Fruit fly (Drosophila melanogaster): ENCODE measurements around the gene CG3191.
A peak's percentile ranks its signal among the peaks of the same experiment; 100 is the strongest.

Gene CG3191

DNA sequence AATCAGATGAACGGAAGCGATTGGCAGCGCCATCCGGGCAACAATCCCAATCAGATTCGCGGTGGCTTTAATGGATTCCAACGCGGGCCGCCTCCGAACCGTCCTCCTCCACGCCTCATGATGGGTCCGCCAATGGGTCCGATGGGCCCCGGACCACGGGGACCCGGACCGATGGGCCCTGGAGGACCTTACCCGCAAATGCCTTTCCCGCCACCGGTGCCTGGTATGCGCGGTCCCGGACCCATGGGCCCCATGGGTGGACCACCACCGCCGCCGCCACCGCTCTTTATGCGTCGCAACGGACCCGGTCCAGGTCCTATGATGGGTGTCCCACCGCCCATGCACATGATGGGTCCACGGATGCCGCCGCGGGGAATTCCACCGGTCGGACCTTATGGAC is 8.9 kb downstream of the CG3191 start:
- TF ChIP-seq bab1 (GFP tag; optimal IDR thresholded peaks at IDR 0.05) (no peak), CG11617 (GFP tag; optimal IDR thresholded peaks at IDR 0.05) (no peak), cic (GFP tag; optimal IDR thresholded peaks at IDR 0.05) (no peak), toe (GFP tag; optimal IDR thresholded peaks at IDR 0.05) (no peak), Clk (GFP tag; optimal IDR thresholded peaks at IDR 0.05) (no peak), tj (GFP tag; optimal IDR thresholded peaks at IDR 0.05) (no peak), pad (GFP tag; optimal IDR thresholded peaks at IDR 0.05) (no peak), CG14711 (tag; optimal IDR thresholded peaks at IDR 0.05) (no peak), CG5204 (GFP tag; optimal IDR thresholded peaks at IDR 0.05) (no peak), Hr96 (GFP tag; optimal IDR thresholded peaks at IDR 0.05) (no peak), CG7101 (tag; optimal IDR thresholded peaks at IDR 0.05) (no peak), CG1620 (GFP tag; optimal IDR thresholded peaks at IDR 0.05) (no peak), Mnt (GFP tag; optimal IDR thresholded peaks at IDR 0.05) (no peak), Crg-1 (GFP tag; optimal IDR thresholded peaks at IDR 0.05) (no peak), CG33017 (tag; optimal IDR thresholded peaks at IDR 0.05) (no peak)

DNA sequence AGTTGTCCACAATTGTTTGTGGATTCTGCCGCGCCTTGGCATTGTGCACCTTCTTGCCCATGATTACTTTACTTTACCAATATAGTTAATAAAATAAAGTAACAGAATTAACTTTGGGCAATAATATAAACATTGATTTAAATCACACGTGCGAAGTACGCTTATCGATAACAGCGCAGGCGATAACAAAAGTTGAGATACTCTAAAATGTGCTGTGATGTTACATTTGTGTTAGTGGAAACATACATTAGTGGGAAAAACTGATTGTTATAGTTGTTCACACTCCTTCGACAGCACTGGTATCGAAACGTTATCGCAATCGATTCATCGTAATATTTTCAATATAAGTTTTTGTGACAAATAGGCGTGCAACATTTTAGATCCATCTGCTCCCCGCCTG is 10.0 kb downstream of the CG3191 start, which contains the start of gene kz:
Gene kz, minus strand, starts transcription at position 194 of the 400 bp plus-strand sequence.
- peak; percentile 10 for TF ChIP-seq bab1 (GFP tag; optimal IDR thresholded peaks at IDR 0.05)
- TF ChIP-seq cic (GFP tag; optimal IDR thresholded peaks at IDR 0.05), result no peak
- TF ChIP-seq Mnt (GFP tag; optimal IDR thresholded peaks at IDR 0.05), result peak; percentile 100
- TF ChIP-seq toe (GFP tag; optimal IDR thresholded peaks at IDR 0.05), result no peak

DNA sequence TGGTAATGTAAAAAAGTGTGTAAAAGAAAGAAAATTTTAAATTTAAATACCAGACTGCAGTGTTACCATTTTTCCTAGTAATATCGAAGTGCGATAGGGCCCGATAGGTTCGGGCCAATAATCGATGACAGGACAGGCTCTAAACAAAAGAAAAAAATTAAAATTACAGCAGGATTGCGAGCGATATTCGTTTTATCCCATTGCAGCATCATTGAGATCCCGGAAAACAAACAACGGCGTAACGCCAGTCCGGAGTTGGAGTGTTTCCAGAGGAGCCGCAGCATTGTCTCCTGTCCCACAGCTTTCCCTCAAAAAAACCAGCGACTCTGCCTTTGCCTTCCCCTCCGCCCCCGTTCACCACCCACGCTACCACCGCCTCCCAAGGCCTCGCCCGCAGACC is 26.7 kb downstream of the CG3191 start, which contains the start of gene pcx:
Gene pcx, plus strand, starts transcription at position 159 of the 400 bp plus-strand sequence.
- TF ChIP-seq CG12768 (GFP tag; optimal IDR thresholded peaks at IDR 0.05) (no peak), Mnt (GFP tag; optimal IDR thresholded peaks at IDR 0.05) (no peak), cnc (optimal IDR thresholded peaks at IDR 0.05) (no peak), cic (GFP tag; optimal IDR thresholded peaks at IDR 0.05) (no peak), CG1620 (GFP tag; optimal IDR thresholded peaks at IDR 0.05) (no peak), pad (GFP tag; optimal IDR thresholded peaks at IDR 0.05) (no peak), CG33017 (tag; optimal IDR thresholded peaks at IDR 0.05) (no peak), CG7045 (GFP tag; optimal IDR thresholded peaks at IDR 0.05) (no peak), toe (GFP tag; optimal IDR thresholded peaks at IDR 0.05) (no peak)

DNA sequence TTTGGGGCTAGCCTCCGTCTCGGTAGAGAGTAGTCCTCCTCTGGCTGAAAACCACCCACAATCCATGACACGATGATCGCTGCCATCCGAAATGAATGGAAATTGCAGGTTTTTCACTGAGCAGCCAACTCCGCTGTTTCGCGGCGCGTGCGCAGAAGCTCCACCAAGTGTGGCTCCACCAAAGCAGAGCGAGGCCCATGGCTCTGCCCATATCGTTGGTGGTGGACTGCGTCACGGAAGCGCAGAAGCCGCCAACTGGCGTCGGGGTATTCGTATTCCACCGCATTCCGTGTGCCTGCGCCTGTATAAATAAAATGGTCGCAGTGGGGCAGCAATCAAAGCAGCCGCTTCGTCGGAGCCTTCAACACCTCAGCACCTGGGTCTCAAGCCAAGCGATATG is 28.3 kb downstream of the CG3191 start, which contains the start of gene CG14052:
Gene CG14052, plus strand, starts transcription at position 301 of the 400 bp plus-strand sequence.
- TF ChIP-seq tj (GFP tag; optimal IDR thresholded peaks at IDR 0.05), result no peak
- TF ChIP-seq CG14711 (tag; optimal IDR thresholded peaks at IDR 0.05), result no peak
- TF ChIP-seq ovo (GFP tag; optimal IDR thresholded peaks at IDR 0.05), result no peak
- TF ChIP-seq CG5204 (GFP tag; optimal IDR thresholded peaks at IDR 0.05), result no peak
- TF ChIP-seq pad (GFP tag; optimal IDR thresholded peaks at IDR 0.05), result no peak
- no peak for TF ChIP-seq CG7101 (tag; optimal IDR thresholded peaks at IDR 0.05)
- TF ChIP-seq CG11617 (GFP tag; optimal IDR thresholded peaks at IDR 0.05), result no peak
- no peak for TF ChIP-seq Mnt (GFP tag; optimal IDR thresholded peaks at IDR 0.05)
- no peak for TF ChIP-seq cnc (optimal IDR thresholded peaks at IDR 0.05)
- no peak for TF ChIP-seq CG1620 (GFP tag; optimal IDR thresholded peaks at IDR 0.05)
- no peak for TF ChIP-seq toe (GFP tag; optimal IDR thresholded peaks at IDR 0.05)
- no peak for TF ChIP-seq Crg-1 (GFP tag; optimal IDR thresholded peaks at IDR 0.05)
- TF ChIP-seq Clk (GFP tag; optimal IDR thresholded peaks at IDR 0.05), result no peak
- no peak for TF ChIP-seq CG33017 (tag; optimal IDR thresholded peaks at IDR 0.05)
- no peak for TF ChIP-seq kay (GFP tag; ENCODE audit: borderline replicate concordance)
- no peak for TF ChIP-seq cic (GFP tag; optimal IDR thresholded peaks at IDR 0.05)

DNA sequence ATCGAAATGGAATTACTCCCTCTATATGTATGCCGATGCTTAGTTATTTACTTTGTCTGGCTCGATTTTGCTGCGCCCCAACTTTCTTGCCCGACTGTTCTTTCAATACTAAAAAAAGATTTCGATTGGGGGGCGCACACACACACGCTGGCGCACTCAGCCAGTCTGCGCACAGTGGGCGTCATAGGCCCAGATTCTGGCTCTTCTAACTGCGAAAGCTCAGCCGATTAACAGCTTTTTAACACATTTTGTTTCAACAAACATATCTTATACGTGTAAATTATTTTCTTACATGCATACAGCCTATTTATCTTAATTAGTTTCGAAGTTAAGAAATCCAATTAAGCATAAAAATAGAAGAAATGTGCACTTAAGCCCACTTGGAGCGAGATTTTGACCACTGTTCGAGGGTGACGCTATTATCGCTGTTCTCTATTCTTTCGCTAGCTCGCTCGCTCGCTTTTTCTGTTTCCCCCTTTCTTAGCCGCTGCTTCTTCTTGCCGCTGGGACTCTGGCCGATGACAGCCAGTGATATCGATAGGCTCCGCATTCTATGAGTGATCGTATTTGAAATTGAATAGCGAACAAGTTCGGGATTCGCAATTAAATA is 29.5 kb downstream of the CG3191 start, which contains the start of gene Vinc:
Gene Vinc, minus strand, starts transcription at position 387 of the 610 bp plus-strand sequence.
- TF ChIP-seq cnc (optimal IDR thresholded peaks at IDR 0.05) (no peak), Crg-1 (GFP tag; optimal IDR thresholded peaks at IDR 0.05) (peak; percentile 74), Clk (GFP tag; optimal IDR thresholded peaks at IDR 0.05) (peak; percentile 81), Mnt (GFP tag; optimal IDR thresholded peaks at IDR 0.05) (peak; percentile 87), pad (GFP tag; optimal IDR thresholded peaks at IDR 0.05) (peak; percentile 92), kay (GFP tag; ENCODE audit: borderline replicate concordance) (no peak), toe (GFP tag; optimal IDR thresholded peaks at IDR 0.05) (peak; percentile 90), CG1620 (GFP tag; optimal IDR thresholded peaks at IDR 0.05) (peak; percentile 96), CG12768 (GFP tag; optimal IDR thresholded peaks at IDR 0.05) (peak; percentile 89), CG33017 (tag; optimal IDR thresholded peaks at IDR 0.05) (peak; percentile 74), Hr96 (GFP tag; optimal IDR thresholded peaks at IDR 0.05) (peak; percentile 96), ovo (GFP tag; optimal IDR thresholded peaks at IDR 0.05) (peak; percentile 41), CG7045 (GFP tag; optimal IDR thresholded peaks at IDR 0.05) (peak; percentile 84), CG5204 (GFP tag; optimal IDR thresholded peaks at IDR 0.05) (no peak), tj (GFP tag; optimal IDR thresholded peaks at IDR 0.05) (peak; percentile 86), CG7101 (tag; optimal IDR thresholded peaks at IDR 0.05) (peak; percentile 92), CG14711 (tag; optimal IDR thresholded peaks at IDR 0.05) (peak; percentile 89), CG11617 (GFP tag; optimal IDR thresholded peaks at IDR 0.05) (peak; percentile 91), cic (GFP tag; optimal IDR thresholded peaks at IDR 0.05) (peak; percentile 82), bab1 (GFP tag; optimal IDR thresholded peaks at IDR 0.05) (peak; percentile 97)

DNA sequence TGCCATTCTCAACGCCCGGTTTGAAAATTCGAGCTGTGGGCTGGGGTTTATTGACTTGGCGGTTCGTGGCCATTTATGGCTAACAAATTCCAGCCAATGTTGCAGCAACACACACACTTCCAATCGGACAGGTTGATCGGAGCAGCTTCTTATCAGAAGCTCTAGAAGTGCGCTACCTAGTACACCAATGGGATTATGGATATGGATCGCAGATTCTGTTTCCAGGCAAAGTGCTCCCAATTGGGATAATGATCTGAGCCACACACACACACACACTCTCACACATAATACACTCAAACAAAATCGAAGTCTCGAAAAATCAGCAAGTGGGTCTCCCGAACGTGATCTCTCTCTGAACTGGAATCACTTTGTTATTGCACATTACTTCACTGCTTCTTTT is 30.2 kb downstream of the CG3191 start:
- TF ChIP-seq Crg-1 (GFP tag; optimal IDR thresholded peaks at IDR 0.05), result no peak
- no peak for TF ChIP-seq toe (GFP tag; optimal IDR thresholded peaks at IDR 0.05)
- no peak for TF ChIP-seq Mnt (GFP tag; optimal IDR thresholded peaks at IDR 0.05)
- no peak for TF ChIP-seq cnc (optimal IDR thresholded peaks at IDR 0.05)
- no peak for TF ChIP-seq CG7101 (tag; optimal IDR thresholded peaks at IDR 0.05)
- no peak for TF ChIP-seq CG5204 (GFP tag; optimal IDR thresholded peaks at IDR 0.05)
- TF ChIP-seq ovo (GFP tag; optimal IDR thresholded peaks at IDR 0.05), result no peak
- no peak for TF ChIP-seq kay (GFP tag; ENCODE audit: borderline replicate concordance)
- no peak for TF ChIP-seq CG12768 (GFP tag; optimal IDR thresholded peaks at IDR 0.05)
- TF ChIP-seq bab1 (GFP tag; optimal IDR thresholded peaks at IDR 0.05), result no peak
- TF ChIP-seq CG1620 (GFP tag; optimal IDR thresholded peaks at IDR 0.05), result no peak
- no peak for TF ChIP-seq tj (GFP tag; optimal IDR thresholded peaks at IDR 0.05)
- TF ChIP-seq CG11617 (GFP tag; optimal IDR thresholded peaks at IDR 0.05), result no peak
- TF ChIP-seq pad (GFP tag; optimal IDR thresholded peaks at IDR 0.05), result no peak
- TF ChIP-seq cic (GFP tag; optimal IDR thresholded peaks at IDR 0.05), result no peak
- TF ChIP-seq CG33017 (tag; optimal IDR thresholded peaks at IDR 0.05), result no peak
